Fruit fly (Drosophila melanogaster): ENCODE data around the gene Cdk12.
A peak's percentile ranks its signal among the peaks of the same experiment; 100 is the strongest.

Gene Cdk12

DNA sequence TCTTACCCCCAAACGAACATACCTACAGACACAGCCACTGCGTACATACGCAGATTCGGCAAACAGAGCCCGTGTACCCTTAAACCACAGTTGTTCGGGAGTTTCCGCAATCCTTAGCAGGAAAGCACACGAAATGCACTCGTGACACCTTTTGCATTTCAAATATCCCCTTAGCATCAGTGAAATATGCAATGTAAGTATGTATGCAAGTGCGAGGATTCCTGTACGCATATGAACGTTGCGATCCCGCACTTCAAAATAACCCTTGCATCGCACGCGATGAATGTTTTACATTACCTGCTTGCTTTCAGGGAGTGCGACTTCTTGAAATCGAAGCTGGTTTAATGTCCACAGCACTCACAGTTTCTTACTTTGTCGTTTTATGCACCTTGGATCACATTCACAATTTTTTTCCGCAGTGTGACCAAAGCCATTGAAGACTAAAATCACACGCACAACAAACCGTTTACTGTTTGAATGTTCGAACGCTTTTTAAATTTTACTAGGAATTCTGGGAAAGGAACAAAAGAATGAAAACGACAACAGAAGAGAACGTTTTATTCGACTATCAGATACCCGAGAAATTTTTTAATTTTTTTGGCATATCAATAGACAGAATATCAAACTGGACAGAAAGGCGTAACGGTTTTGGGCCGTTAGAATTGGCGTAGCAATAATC lies 17.3 kb downstream of the Cdk12 start, which contains the start of gene Mkrn1:
Gene Mkrn1, minus strand, starts transcription at position 444 of the 679 bp plus-strand sequence.
- TF ChIP-seq Rfx (GFP tag; IDR thresholded peaks at IDR 0.05), result no peak
- TF ChIP-seq sr (GFP tag; IDR thresholded peaks at IDR 0.05), result no peak
- TF ChIP-seq ci (GFP tag; IDR thresholded peaks at IDR 0.05), result no peak
- TF ChIP-seq Taf1 (GFP tag; IDR thresholded peaks at IDR 0.05), result no peak
- no peak for TF ChIP-seq CG4360 (GFP tag; IDR thresholded peaks at IDR 0.05)
- TF ChIP-seq Pdp1 (GFP tag; optimal IDR thresholded peaks at IDR 0.05), result peak in 1 of 2 experiments; percentile 21
- TF ChIP-seq slp2 (GFP tag; optimal IDR thresholded peaks at IDR 0.05), result no peak
- TF ChIP-seq eve (GFP tag; optimal IDR thresholded peaks at IDR 0.05), result no peak
- TF ChIP-seq CG8089 (GFP tag; optimal IDR thresholded peaks at IDR 0.05), result no peak
- TF ChIP-seq Kr (GFP tag; optimal IDR thresholded peaks at IDR 0.05), result no peak
- TF ChIP-seq wor (GFP tag; IDR thresholded peaks at IDR 0.05), result no peak
- TF ChIP-seq CG13424 (tag; optimal IDR thresholded peaks at IDR 0.05), result no peak
- TF ChIP-seq jumu (GFP tag; optimal IDR thresholded peaks at IDR 0.05), result no peak
- TF ChIP-seq Drgx (GFP tag; IDR thresholded peaks at IDR 0.05), result no peak
- peak; percentile 36 for TF ChIP-seq HmgZ (tag; optimal IDR thresholded peaks at IDR 0.05)
- no peak for TF ChIP-seq Oaz (GFP tag; IDR thresholded peaks at IDR 0.05)
- TF ChIP-seq kah (GFP tag; optimal IDR thresholded peaks at IDR 0.05), result no peak
- no peak for TF ChIP-seq dpn (GFP tag; optimal IDR thresholded peaks at IDR 0.05)
- TF ChIP-seq chm (GFP tag; IDR thresholded peaks at IDR 0.05), result no peak
- TF ChIP-seq oc (tag; optimal IDR thresholded peaks at IDR 0.05), result no peak
- no peak for TF ChIP-seq Hr78 (GFP tag; optimal IDR thresholded peaks at IDR 0.05)
- TF ChIP-seq Dfd (GFP tag; optimal IDR thresholded peaks at IDR 0.05), result no peak
- TF ChIP-seq CG8290 (GFP tag; optimal IDR thresholded peaks at IDR 0.05), result peak; percentile 80
- no peak for TF ChIP-seq CG8290 (tag; optimal IDR thresholded peaks at IDR 0.05)
- no peak for TF ChIP-seq CG10209 (GFP tag; optimal IDR thresholded peaks at IDR 0.05)
- TF ChIP-seq tio (GFP tag; optimal IDR thresholded peaks at IDR 0.05), result no peak
- no peak for TF ChIP-seq CG9727 (GFP tag; optimal IDR thresholded peaks at IDR 0.05)
- TF ChIP-seq CG16813 (GFP tag; IDR thresholded peaks at IDR 0.05; ENCODE audit: partially characterized antibody), result peak; percentile 94
- TF ChIP-seq hbn (GFP tag; IDR thresholded peaks at IDR 0.05; ENCODE audit: partially characterized antibody), result 0 out of 2 replicates have a peak, but pooled peaks have one; percentile 22
- no peak for TF ChIP-seq CG3163 (GFP tag; optimal IDR thresholded peaks at IDR 0.05)
- TF ChIP-seq cg (GFP tag; optimal IDR thresholded peaks at IDR 0.05), result no peak
- TF ChIP-seq row (GFP tag; IDR thresholded peaks at IDR 0.05), result peak; percentile 52; the same call in 2 of the 3 replicates
- no peak for TF ChIP-seq toy (GFP tag; IDR thresholded peaks at IDR 0.05)
- peak; percentile 97 for TF ChIP-seq HLH4C (GFP tag; IDR thresholded peaks at IDR 0.05; ENCODE audit: partially characterized antibody)
- peak; percentile 65 for TF ChIP-seq MBD-R2 (GFP tag; IDR thresholded peaks at IDR 0.05)
- no peak for TF ChIP-seq CG14014 (GFP tag; IDR thresholded peaks at IDR 0.05)
- TF ChIP-seq CG15696 (tag; optimal IDR thresholded peaks at IDR 0.05), result no peak
- TF ChIP-seq D19A (tag; optimal IDR thresholded peaks at IDR 0.05), result peak; percentile 44
- TF ChIP-seq Atf-2 (GFP tag; optimal IDR thresholded peaks at IDR 0.05), result no peak
- TF ChIP-seq CG11696 (GFP tag; IDR thresholded peaks at IDR 0.05), result no peak
- TF ChIP-seq CG9609 (GFP tag; optimal IDR thresholded peaks at IDR 0.05), result no peak
- TF ChIP-seq CG9876 (GFP tag; optimal IDR thresholded peaks at IDR 0.05), result no peak
- no peak for TF ChIP-seq Atf6 (GFP tag; IDR thresholded peaks at IDR 0.05)
- no peak for TF ChIP-seq shn (GFP tag; optimal IDR thresholded peaks at IDR 0.05)
- no peak for TF ChIP-seq crol (GFP tag; IDR thresholded peaks at IDR 0.05)
- no peak for TF ChIP-seq hth (optimal IDR thresholded peaks at IDR 0.05)
- TF ChIP-seq nerfin-2 (GFP tag; IDR thresholded peaks at IDR 0.05; ENCODE audit: partially characterized antibody), result peak; percentile 88
- no peak for TF ChIP-seq h (optimal IDR thresholded peaks at IDR 0.05)
- TF ChIP-seq Xbp1 (GFP tag; optimal IDR thresholded peaks at IDR 0.05), result no peak
- TF ChIP-seq CG32772 (GFP tag; IDR thresholded peaks at IDR 0.05), result no peak
- no peak for TF ChIP-seq Dad (GFP tag; optimal IDR thresholded peaks at IDR 0.05)
- TF ChIP-seq Oli (tag; optimal IDR thresholded peaks at IDR 0.05), result no peak

Data from whole organism, embryonic.